Worm (Caenorhabditis elegans) whole organism, L3 larva: ENCODE data around the gene T16G12.9.

Experiments
- ZK546.5 ChIP-seq: sonication (generic microtip); optimal IDR thresholded peaks from 2 replicates; lab custom pipeline; 2017; ENCODE audit warnings: missing biosample characterization, missing genetic modification characterization
- elt-3 ChIP-seq, 3 experiments: fragments of 150-350 bp in 1 of 3; sonication (generic microtip) in 2 of 3; optimal IDR thresholded peaks; 2 replicates in 2 of 3; 4 replicates in 1 of 3; lab custom pipeline; 2014 to 2017; ENCODE audit warnings: missing biosample characterization in 3 of 3, missing genetic modification characterization in 3 of 3
- skn-1 ChIP-seq: fragments of 150-350 bp; optimal IDR thresholded peaks from 2 replicates; lab custom pipeline; 2014; ENCODE audit warnings: missing biosample characterization, missing genetic modification characterization
- unc-39 ChIP-seq: sonication (generic microtip); optimal IDR thresholded peaks from 4 replicates; lab custom pipeline; 2017; ENCODE audit warnings: missing biosample characterization, missing genetic modification characterization
- ztf-11 ChIP-seq: fragments of 150-350 bp; optimal IDR thresholded peaks from 2 replicates; lab custom pipeline; 2014; ENCODE audit warnings: missing biosample characterization, missing genetic modification characterization

ce11 chrIII:10108995-10109394 is 30.9 kb upstream of the T16G12.9 start, which contains the start of gene T16H12.9:
- TF ChIP-seq ZK546.5 (tag; lab: Kevin White, UChicago) (no peak), unc-39 (tag; lab: Kevin White, UChicago) (no peak), skn-1 (no peak), ztf-11 (tag; lab: Kevin White, UChicago) (no peak), elt-3 (tag; optimal IDR thresholded peaks at IDR 0.05; lab: Kevin White, UChicago) (no peak)
